Fruit fly (Drosophila melanogaster): ENCODE data around the gene CG44261.
A peak's percentile ranks its signal among the peaks of the same experiment; 100 is the strongest.

- TF ChIP-seq CG32121 (GFP tag; IDR thresholded peaks at IDR 0.05) (peak; percentile 39), CG12605 (GFP tag; IDR thresholded peaks at IDR 0.05) (peak; percentile 58), CG8159 (tag; optimal IDR thresholded peaks at IDR 0.05) (peak; percentile 56), fd96Ca (GFP tag; IDR thresholded peaks at IDR 0.05) (no peak)
Observed at dm6 chr3R:9388972-9389371, 19.0 kb downstream of the CG44261 start.

All from whole organism, pupa.